Fruit fly (Drosophila melanogaster): ENCODE measurements around the gene Csl4.
A peak's percentile ranks its signal among the peaks of the same experiment; 100 is the strongest.

Csl4 gene

dm6 chr2L:11123499-11123898, at the start of gene Csl4, which contains the start of gene Nup160 (continued):
- TF ChIP-seq D19A (tag; optimal IDR thresholded peaks at IDR 0.05) (no peak), CG6689 (GFP tag; IDR thresholded peaks at IDR 0.05) (peak; percentile 73), Poxn (GFP tag; IDR thresholded peaks at IDR 0.05) (no peak; the same call in 1 of the 2 replicates), Doc2 (GFP tag; IDR thresholded peaks at IDR 0.05) (no peak), Aef1 (GFP tag; IDR thresholded peaks at IDR 0.05) (peak; percentile 60; the same call in 1 of the 3 replicates), ato (GFP tag; IDR thresholded peaks at IDR 0.05; ENCODE audit: partially characterized antibody) (no peak), Awh (GFP tag; IDR thresholded peaks at IDR 0.05) (peak; percentile 55; the same call in 1 of the 2 replicates), HHEX (GFP tag; optimal IDR thresholded peaks at IDR 0.05) (peak; percentile 56), CG13296 (GFP tag; optimal IDR thresholded peaks at IDR 0.05) (peak; percentile 60), Atf6 (GFP tag; IDR thresholded peaks at IDR 0.05) (peak; percentile 65), emc (GFP tag; optimal IDR thresholded peaks at IDR 0.05) (peak; percentile 59), CG6765 (GFP tag; optimal IDR thresholded peaks at IDR 0.05) (no peak), vvl (GFP tag; IDR thresholded peaks at IDR 0.05) (peak; percentile 87), ERR (GFP tag; optimal IDR thresholded peaks at IDR 0.05) (peak; percentile 60), Stat92E (GFP tag; optimal IDR thresholded peaks at IDR 0.05) (peak in 1 of 3 experiments; percentile 43), CG31224 (GFP tag; IDR thresholded peaks at IDR 0.05) (peak; percentile 63), tgo (GFP tag; IDR thresholded peaks at IDR 0.05) (peak; percentile 74), CG15479 (GFP tag; optimal IDR thresholded peaks at IDR 0.05) (no peak), dati (GFP tag; IDR thresholded peaks at IDR 0.05) (no peak), sob (GFP tag; IDR thresholded peaks at IDR 0.05) (peak; percentile 90), gcm2 (GFP tag; optimal IDR thresholded peaks at IDR 0.05) (peak; percentile 81), CG11093 (GFP tag; IDR thresholded peaks at IDR 0.05) (peak; percentile 52; the same call in 1 of the 3 replicates), gce (GFP tag; IDR thresholded peaks at IDR 0.05) (no peak), CG1792 (GFP tag; optimal IDR thresholded peaks at IDR 0.05) (peak; percentile 77), Dll (GFP tag; IDR thresholded peaks at IDR 0.05; ENCODE audit: partially characterized antibody) (0 out of 4 replicates have a peak, but pooled peaks have one; percentile 48), CG4730 (GFP tag; IDR thresholded peaks at IDR 0.05) (no peak; the same call in 1 of the 2 replicates), CG9609 (GFP tag; optimal IDR thresholded peaks at IDR 0.05) (peak; percentile 85), ara (GFP tag; IDR thresholded peaks at IDR 0.05) (peak; percentile 75), Mes4 (GFP tag; optimal IDR thresholded peaks at IDR 0.05) (peak; percentile 69), CG17612 (GFP tag; IDR thresholded peaks at IDR 0.05) (no peak), CG8290 (GFP tag; optimal IDR thresholded peaks at IDR 0.05) (peak; percentile 63), CG8290 (tag; optimal IDR thresholded peaks at IDR 0.05) (no peak), cad (GFP tag; optimal IDR thresholded peaks at IDR 0.05) (no peak), CG12155 (GFP tag; optimal IDR thresholded peaks at IDR 0.05) (peak; percentile 75), Oaz (GFP tag; IDR thresholded peaks at IDR 0.05) (peak; percentile 16; the same call in 1 of the 2 replicates), ind (GFP tag; optimal IDR thresholded peaks at IDR 0.05) (peak; percentile 81), CG10431 (GFP tag; optimal IDR thresholded peaks at IDR 0.05) (peak; percentile 10), CG14014 (GFP tag; IDR thresholded peaks at IDR 0.05) (peak; percentile 75), slbo (GFP tag; IDR thresholded peaks at IDR 0.05) (peak; percentile 90), CG17361 (GFP tag; IDR thresholded peaks at IDR 0.05) (no peak), zfh2 (GFP tag; optimal IDR thresholded peaks at IDR 0.05) (peak; percentile 89), pnt (GFP tag; optimal IDR thresholded peaks at IDR 0.05) (peak; percentile 80), CG4707 (GFP tag; optimal IDR thresholded peaks at IDR 0.05) (no peak), Abd-B (GFP tag; optimal IDR thresholded peaks at IDR 0.05) (peak; percentile 65), repo (GFP tag; optimal IDR thresholded peaks at IDR 0.05) (peak; percentile 30), tap (tag; optimal IDR thresholded peaks at IDR 0.05) (no peak), Atf-2 (GFP tag; optimal IDR thresholded peaks at IDR 0.05) (peak; percentile 67), nerfin-2 (GFP tag; IDR thresholded peaks at IDR 0.05; ENCODE audit: partially characterized antibody) (no peak), lov (optimal IDR thresholded peaks at IDR 0.05) (no peak), lov (GFP tag; IDR thresholded peaks at IDR 0.05) (no peak), row (GFP tag; IDR thresholded peaks at IDR 0.05) (peak; percentile 93), unpg (GFP tag; optimal IDR thresholded peaks at IDR 0.05) (no peak), grau (tag; optimal IDR thresholded peaks at IDR 0.05) (peak; percentile 74)

Data from whole organism, embryonic.